Fruit fly (Drosophila melanogaster): ENCODE data around the gene CG3815.

The CG3815 gene

dm6 chrX:6295129-6295539 lies at the start of gene CG3815, which contains the start of gene CG15891 (continued):
- TF ChIP-seq CG8319 (GFP tag; optimal IDR thresholded peaks at IDR 0.05) (no peak), CG10631 (GFP tag; optimal IDR thresholded peaks at IDR 0.05) (no peak)

dm6 chrX:6252897-6253540 lies 42.2 kb upstream of the CG3815 start:
- TF ChIP-seq cyc (GFP tag; optimal IDR thresholded peaks at IDR 0.05) (no peak), Lpt (GFP tag; optimal IDR thresholded peaks at IDR 0.05) (no peak), Gug (GFP tag; IDR thresholded peaks at IDR 0.05) (no peak), svp (GFP tag) (no peak), net (GFP tag; optimal IDR thresholded peaks at IDR 0.05) (no peak), lz (GFP tag; optimal IDR thresholded peaks at IDR 0.05) (no peak), Eip75B (GFP tag; optimal IDR thresholded peaks at IDR 0.05) (no peak), CG4318 (GFP tag; optimal IDR thresholded peaks at IDR 0.05) (no peak), CG32006 (GFP tag; optimal IDR thresholded peaks at IDR 0.05) (no peak)

- TF ChIP-seq CG8119 (GFP tag; IDR thresholded peaks at IDR 0.05): no peak
- TF ChIP-seq fkh (GFP tag; optimal IDR thresholded peaks at IDR 0.05): peak; percentile 76
These were observed 41.5 kb upstream of the CG3815 start for dm6 chrX:6253701-6254100.

dm6 chrX:6254617-6255349 lies 40.4 kb upstream of the CG3815 start:
- TF ChIP-seq CG10631 (GFP tag; optimal IDR thresholded peaks at IDR 0.05) (no peak), dsx (GFP tag; optimal IDR thresholded peaks at IDR 0.05; ENCODE audit: poor library complexity, severe bottlenecking) (peak; percentile 49), net (GFP tag; optimal IDR thresholded peaks at IDR 0.05) (no peak), svp (GFP tag) (peak; percentile 58)

dm6 chrX:6255414-6255915 lies 39.7 kb upstream of the CG3815 start, which contains the start of the genes Rbcn-3A and Spx:
Rbcn-3A (minus strand) TSS chrX:6255487.
Spx (plus strand) TSS chrX:6255822.
- TF ChIP-seq CG8319 (GFP tag; optimal IDR thresholded peaks at IDR 0.05) (no peak), Eip78C (GFP tag) (peak; percentile 61), topi (GFP tag; optimal IDR thresholded peaks at IDR 0.05) (peak; percentile 13), Lpt (GFP tag; optimal IDR thresholded peaks at IDR 0.05) (no peak), lz (GFP tag; optimal IDR thresholded peaks at IDR 0.05) (peak; percentile 9), Hr38 (GFP tag; optimal IDR thresholded peaks at IDR 0.05) (no peak), CG11762 (GFP tag; optimal IDR thresholded peaks at IDR 0.05; ENCODE audit: insufficient read depth) (no peak), CG10669 (GFP tag; optimal IDR thresholded peaks at IDR 0.05) (no peak), dac (GFP tag; optimal IDR thresholded peaks at IDR 0.05) (no peak), pdm3 (GFP tag; optimal IDR thresholded peaks at IDR 0.05) (no peak), Hr39 (GFP tag; optimal IDR thresholded peaks at IDR 0.05) (no peak), Sox15 (GFP tag; optimal IDR thresholded peaks at IDR 0.05) (no peak), Smox (GFP tag; optimal IDR thresholded peaks at IDR 0.05) (no peak), CG3919 (GFP tag; optimal IDR thresholded peaks at IDR 0.05) (no peak), Blimp-1 (GFP tag; optimal IDR thresholded peaks at IDR 0.05) (no peak), CG11294 (GFP tag; IDR thresholded peaks at IDR 0.05) (no peak), Ets21C (GFP tag; optimal IDR thresholded peaks at IDR 0.05) (no peak), fd85E (GFP tag; optimal IDR thresholded peaks at IDR 0.05) (no peak), eg (GFP tag; IDR thresholded peaks at IDR 0.05) (0 out of 3 replicates have a peak, but pooled peaks have one; percentile 13), CG16779 (tag; optimal IDR thresholded peaks at IDR 0.05) (no peak), CG6792 (GFP tag; optimal IDR thresholded peaks at IDR 0.05) (no peak), Met (GFP tag; optimal IDR thresholded peaks at IDR 0.05) (no peak), CG6808 (GFP tag; optimal IDR thresholded peaks at IDR 0.05) (no peak), net (GFP tag; optimal IDR thresholded peaks at IDR 0.05) (no peak), OdsH (GFP tag; optimal IDR thresholded peaks at IDR 0.05) (no peak), Sox102F (GFP tag; optimal IDR thresholded peaks at IDR 0.05) (no peak), vri (GFP tag; optimal IDR thresholded peaks at IDR 0.05) (peak; percentile 39), acj6 (GFP tag; optimal IDR thresholded peaks at IDR 0.05) (peak; percentile 35), fd59A (GFP tag; optimal IDR thresholded peaks at IDR 0.05) (no peak), fkh (GFP tag; optimal IDR thresholded peaks at IDR 0.05) (no peak), Gug (GFP tag; IDR thresholded peaks at IDR 0.05) (no peak), CG8632 (GFP tag; optimal IDR thresholded peaks at IDR 0.05) (peak; percentile 20), Sox14 (GFP tag; optimal IDR thresholded peaks at IDR 0.05) (no peak), Hr4 (GFP tag; optimal IDR thresholded peaks at IDR 0.05) (no peak)
